Fruit fly (Drosophila melanogaster) Kc167 (cell line): ENCODE measurements around the gene Mst89B.

Source experiments
- h ChIP-seq: fragments of >200 bp; optimal IDR thresholded peaks from 3 replicates; lab custom pipeline; 2018; ENCODE audit warnings: missing external identifiers
- insv ChIP-seq: fragments of >200 bp; optimal IDR thresholded peaks from 3 replicates; lab custom pipeline; 2018; ENCODE audit warnings: missing external identifiers

- TF ChIP-seq h (lab: Kevin White, UChicago) (no peak), insv (no peak)
Observed at dm6 chr3R:16248500-16249025, 18.2 kb upstream of the Mst89B start.
